Fruit fly (Drosophila melanogaster) whole organism, embryonic: Measurements from ENCODE around the gene CG43755.

Source experiments
- CG10209 ChIP-seq: fragments of 200-800 bp; sonication (Bioruptor generic); optimal IDR thresholded peaks from 3 replicates; lab custom pipeline; 2017; ENCODE audit warnings: missing biosample characterization, mild to moderate bottlenecking, missing genetic modification characterization, missing genetic modification reagents
- CG15696 ChIP-seq: fragments of 200-800 bp; sonication (Bioruptor generic); optimal IDR thresholded peaks from 2 replicates; lab custom pipeline; 2019; ENCODE audit warnings: missing biosample characterization, mild to moderate bottlenecking, missing genetic modification characterization, moderate library complexity
- CG1603 ChIP-seq: fragments of 200-800 bp; sonication (Bioruptor generic); optimal IDR thresholded peaks from 2 replicates; lab custom pipeline; 2019; ENCODE audit warnings: missing biosample characterization, mild to moderate bottlenecking, missing genetic modification characterization, moderate library complexity
- CG1647 ChIP-seq: fragments of 200-800 bp; sonication (Bioruptor generic); optimal IDR thresholded peaks from 3 replicates; lab custom pipeline; 2016; ENCODE audit warnings: missing biosample characterization, missing genetic modification characterization
- CG32532 ChIP-seq: fragments of 200-800 bp; sonication (Bioruptor generic); IDR thresholded peaks from 2 replicates; pipeline ENCODE4 v1.3.6; 2022; ENCODE audit warnings: missing biosample characterization, missing genetic modification characterization
- CG34422 ChIP-seq: fragments of 200-800 bp; sonication (Bioruptor generic); IDR thresholded peaks from 3 replicates; pipeline ENCODE4 v1.3.6; 2022; ENCODE audit warnings: missing biosample characterization, missing genetic modification characterization
- CG3847 ChIP-seq: fragments of 200-800 bp; sonication (Bioruptor generic); IDR thresholded peaks from 2 replicates; pipeline ENCODE4 v1.3.6; 2022; ENCODE audit warnings: missing biosample characterization, missing genetic modification characterization
- CG4854 ChIP-seq: fragments of 200-800 bp; sonication (Bioruptor generic); optimal IDR thresholded peaks from 2 replicates; lab custom pipeline; 2016; ENCODE audit warnings: missing biosample characterization, missing genetic modification characterization, inconsistent platforms
- CG7928 ChIP-seq: fragments of 200-800 bp; sonication (Bioruptor generic); optimal IDR thresholded peaks from 2 replicates; lab custom pipeline; 2017; ENCODE audit warnings: missing biosample characterization, mild to moderate bottlenecking, missing genetic modification characterization
- CG8281 ChIP-seq: fragments of 200-800 bp; sonication (Bioruptor generic); optimal IDR thresholded peaks from 2 replicates; lab custom pipeline; 2018; ENCODE audit warnings: missing biosample characterization, mild to moderate bottlenecking, missing genetic modification characterization, moderate library complexity
- CG8944 ChIP-seq: fragments of 200-800 bp; sonication (Bioruptor generic); optimal IDR thresholded peaks from 3 replicates; lab custom pipeline; 2016; ENCODE audit warnings: missing biosample characterization, missing genetic modification characterization
- CG9609 ChIP-seq: fragments of 200-800 bp; sonication (Bioruptor generic); optimal IDR thresholded peaks from 3 replicates; lab custom pipeline; 2016; ENCODE audit warnings: missing biosample characterization, missing genetic modification characterization
- CG9932 ChIP-seq: fragments of 200-800 bp; sonication (Bioruptor generic); IDR thresholded peaks from 2 replicates; pipeline ENCODE4 v1.3.6; 2022; ENCODE audit warnings: missing biosample characterization, missing genetic modification characterization
- Dfd ChIP-seq, 2 experiments: fragments of >200 bp; optimal IDR thresholded peaks; 2 replicates each; lab custom pipeline; 2017; ENCODE audit warnings: missing biosample characterization in 2 of 2, missing genetic modification characterization in 2 of 2
- Gsc ChIP-seq: fragments of 200-800 bp; sonication (Bioruptor generic); IDR thresholded peaks from 2 replicates; pipeline ENCODE4 v1.3.6; 2022; ENCODE audit warnings: missing biosample characterization, missing genetic modification characterization
- Hey ChIP-seq: fragments of 200-800 bp; sonication (Bioruptor generic); optimal IDR thresholded peaks from 3 replicates; lab custom pipeline; 2018; ENCODE audit warnings: missing biosample characterization, mild to moderate bottlenecking, missing genetic modification characterization
- HmgD ChIP-seq: fragments of 200-800 bp; sonication (Bioruptor generic); optimal IDR thresholded peaks from 3 replicates; lab custom pipeline; 2016; ENCODE audit warnings: missing biosample characterization, missing genetic modification characterization
- Mes4 ChIP-seq: fragments of 200-800 bp; sonication (Bioruptor generic); optimal IDR thresholded peaks from 2 replicates; lab custom pipeline; 2016; ENCODE audit warnings: missing biosample characterization, missing genetic modification characterization
- Scr ChIP-seq: fragments of 200-800 bp; sonication (Bioruptor generic); IDR thresholded peaks from 2 replicates; pipeline ENCODE4 v1.3.6; 2022; ENCODE audit warnings: missing biosample characterization, missing genetic modification characterization; ENCODE audit not compliant: partially characterized antibody
- Usf ChIP-seq: fragments of 200-800 bp; sonication (Bioruptor generic); optimal IDR thresholded peaks from 2 replicates; lab custom pipeline; 2017; ENCODE audit warnings: missing genotype, missing biosample characterization, missing genetic modification characterization
- bcd ChIP-seq: fragments of 200-800 bp; sonication (Bioruptor generic); optimal IDR thresholded peaks from 2 replicates; lab custom pipeline; 2017; ENCODE audit warnings: missing biosample characterization, mild to moderate bottlenecking, missing genetic modification characterization
- cato ChIP-seq: fragments of 200-800 bp; sonication (Bioruptor generic); optimal IDR thresholded peaks from 2 replicates; lab custom pipeline; 2016; ENCODE audit warnings: missing biosample characterization, missing genetic modification characterization, borderline replicate concordance
- chn ChIP-seq: fragments of 200-800 bp; sonication (Bioruptor generic); optimal IDR thresholded peaks from 2 replicates; lab custom pipeline; 2016; ENCODE audit warnings: missing biosample characterization, missing genetic modification characterization
- dmrt11E ChIP-seq: fragments of 200-800 bp; sonication (Bioruptor generic); optimal IDR thresholded peaks from 3 replicates; lab custom pipeline; 2018; ENCODE audit warnings: missing biosample characterization, mild to moderate bottlenecking, missing genetic modification characterization, moderate library complexity
- dpn ChIP-seq, 2 experiments: fragments of 200-800 bp; sonication (Bioruptor generic); optimal IDR thresholded peaks; 3 replicates each; lab custom pipeline; 2016; ENCODE audit warnings: missing biosample characterization in 2 of 2, missing genetic modification characterization in 2 of 2
- eve ChIP-seq, 2 experiments: fragments of >200 bp; optimal IDR thresholded peaks; 2 replicates each; lab custom pipeline; 2017; ENCODE audit warnings: missing biosample characterization in 2 of 2, missing genetic modification characterization in 2 of 2
- ewg ChIP-seq: fragments of 200-800 bp; sonication (Bioruptor generic); optimal IDR thresholded peaks from 3 replicates; lab custom pipeline; 2017; ENCODE audit warnings: mild to moderate bottlenecking, missing biosample characterization, missing genetic modification reagents, missing genetic modification characterization
- fd3F ChIP-seq: fragments of 200-800 bp; sonication (Bioruptor generic); optimal IDR thresholded peaks from 2 replicates; lab custom pipeline; 2018; ENCODE audit warnings: missing biosample characterization, mild to moderate bottlenecking, missing genetic modification characterization, moderate library complexity
- gfzf ChIP-seq: fragments of 200-800 bp; sonication (Bioruptor generic); optimal IDR thresholded peaks from 2 replicates; lab custom pipeline; 2016; ENCODE audit warnings: missing biosample characterization, mild to moderate bottlenecking, missing genetic modification characterization, moderate library complexity
- grn ChIP-seq: fragments of 200-800 bp; sonication (Bioruptor generic); optimal IDR thresholded peaks from 3 replicates; lab custom pipeline; 2017; ENCODE audit warnings: missing biosample characterization, missing genetic modification characterization
- jumu ChIP-seq: fragments of 200-800 bp; sonication (Bioruptor generic); optimal IDR thresholded peaks from 3 replicates; lab custom pipeline; 2016; ENCODE audit warnings: missing biosample characterization, missing genetic modification characterization
- ken ChIP-seq: fragments of 200-800 bp; sonication (Bioruptor generic); IDR thresholded peaks from 3 replicates; pipeline ENCODE4 v1.3.6; 2022; ENCODE audit warnings: missing biosample characterization, missing genetic modification characterization
- ranshi ChIP-seq: fragments of 200-800 bp; sonication (Bioruptor generic); IDR thresholded peaks from 2 replicates; pipeline ENCODE4 v1.3.6; 2022; ENCODE audit warnings: missing biosample characterization, missing genetic modification characterization
- rib ChIP-seq: fragments of 200-800 bp; sonication (Bioruptor generic); IDR thresholded peaks from 2 replicates; pipeline ENCODE4 v1.3.6; 2022; ENCODE audit warnings: missing biosample characterization, missing genetic modification characterization
- sna ChIP-seq: fragments of 200-800 bp; sonication (Bioruptor generic); IDR thresholded peaks from 2 replicates; pipeline ENCODE4 v1.3.6; 2022; ENCODE audit warnings: missing biosample characterization, missing genetic modification characterization; ENCODE audit not compliant: partially characterized antibody
- stc ChIP-seq: fragments of 200-800 bp; sonication (Bioruptor generic); IDR thresholded peaks from 2 replicates; pipeline ENCODE4 v1.3.6; 2022; ENCODE audit warnings: missing biosample characterization, missing genetic modification characterization
- stwl ChIP-seq: fragments of 200-800 bp; sonication (Bioruptor generic); optimal IDR thresholded peaks from 3 replicates; lab custom pipeline; 2018; ENCODE audit warnings: missing biosample characterization, mild to moderate bottlenecking, missing genetic modification characterization, moderate library complexity
- sug ChIP-seq: fragments of 200-800 bp; optimal IDR thresholded peaks from 2 replicates; lab custom pipeline; 2019; ENCODE audit warnings: missing biosample characterization, mild to moderate bottlenecking, missing genetic modification characterization, moderate library complexity
- tin ChIP-seq: fragments of 200-800 bp; sonication (Bioruptor generic); optimal IDR thresholded peaks from 3 replicates; lab custom pipeline; 2016; ENCODE audit warnings: missing biosample characterization, missing genetic modification characterization
- tio ChIP-seq: fragments of 200-800 bp; sonication (Bioruptor generic); optimal IDR thresholded peaks from 2 replicates; lab custom pipeline; 2017; ENCODE audit warnings: missing biosample characterization, missing genetic modification characterization, inconsistent platforms
- ttk ChIP-seq: fragments of 200-800 bp; sonication (Bioruptor generic); IDR thresholded peaks from 2 replicates; pipeline ENCODE4 v2.1.2; 2022; ENCODE audit warnings: missing biosample characterization, missing genetic modification characterization
- usp ChIP-seq: fragments of >200 bp; optimal IDR thresholded peaks from 2 replicates; lab custom pipeline; 2017; ENCODE audit warnings: missing biosample characterization, missing genetic modification characterization

Gene CG43755

dm6 chr2L:300877-301706 is 28.5 kb downstream of the CG43755 start (continued):
- TF ChIP-seq CG1647 (GFP tag; lab: Kevin White, UChicago) (no peak), dpn (GFP tag; optimal IDR thresholded peaks at IDR 0.05; lab: Kevin White, UChicago) (no peak), CG4854 (GFP tag; lab: Kevin White, UChicago) (no peak), ttk (GFP tag; lab: Robert Waterston, UW) (no peak), CG9932 (no peak), CG15696 (tag; lab: Kevin White, UChicago) (no peak), stwl (tag; lab: Kevin White, UChicago) (no peak), CG10209 (GFP tag; lab: Kevin White, UChicago) (no peak), ewg (GFP tag; lab: Kevin White, UChicago) (no peak), sna (no peak), cato (GFP tag; lab: Kevin White, UChicago) (no peak), CG8944 (no peak), ranshi (GFP tag; lab: Robert Waterston, UW) (no peak), Usf (no peak), stc (GFP tag; lab: Robert Waterston, UW) (no peak), CG3847 (GFP tag; lab: Robert Waterston, UW) (0 out of 2 replicates have a peak, but pooled peaks have one; percentile 9), CG8281 (no peak), chn (no peak), usp (GFP tag; lab: Kevin White, UChicago) (no peak), CG1603 (tag; lab: Kevin White, UChicago) (no peak), Gsc (GFP tag; lab: Robert Waterston, UW) (no peak), gfzf (no peak), CG32532 (no peak), Scr (GFP tag; lab: Robert Waterston, UW) (no peak), Mes4 (no peak), CG7928 (GFP tag; lab: Kevin White, UChicago) (no peak), sug (tag; lab: Kevin White, UChicago) (peak; percentile 77), CG9609 (GFP tag; lab: Kevin White, UChicago) (no peak), tio (no peak), grn (GFP tag; lab: Kevin White, UChicago) (peak; percentile 93), rib (GFP tag; lab: Robert Waterston, UW) (peak; percentile 83), fd3F (GFP tag; lab: Kevin White, UChicago) (no peak), eve (GFP tag; optimal IDR thresholded peaks at IDR 0.05; lab: Kevin White, UChicago) (no peak), Dfd (GFP tag; optimal IDR thresholded peaks at IDR 0.05; lab: Kevin White, UChicago) (no peak), bcd (GFP tag; lab: Kevin White, UChicago) (no peak), jumu (GFP tag; lab: Kevin White, UChicago) (no peak), ken (GFP tag; lab: Robert Waterston, UW) (0 out of 3 replicates have a peak, but pooled peaks have one; percentile 7), HmgD (GFP tag; lab: Kevin White, UChicago) (no peak), dmrt11E (tag; lab: Kevin White, UChicago) (no peak), Hey (tag; lab: Kevin White, UChicago) (no peak), tin (GFP tag; lab: Kevin White, UChicago) (no peak), CG34422 (GFP tag; lab: Robert Waterston, UW) (no peak)
